Fruit fly (Drosophila melanogaster) whole organism, prepupa: Measurements from ENCODE around the gene Myo31DF.

Experiments used
- CG10631 ChIP-seq: fragments of 200-800 bp; sonication (Bioruptor generic); optimal IDR thresholded peaks from 2 replicates; lab custom pipeline; 2016; ENCODE audit warnings: missing biosample characterization, missing genetic modification characterization
- CG3032 ChIP-seq: fragments of 200-800 bp; optimal IDR thresholded peaks from 2 replicates; lab custom pipeline; 2019; ENCODE audit warnings: missing biosample characterization, mild to moderate bottlenecking, missing genetic modification characterization, moderate library complexity
- CG3919 ChIP-seq: fragments of 200-800 bp; sonication (Bioruptor generic); optimal IDR thresholded peaks from 3 replicates; lab custom pipeline; 2016; ENCODE audit warnings: missing biosample characterization, missing genetic modification characterization
- CG6163 ChIP-seq: fragments of 200-800 bp; sonication (Bioruptor generic); IDR thresholded peaks from 3 replicates; pipeline ENCODE4 v1.3.6; 2022; ENCODE audit warnings: missing biosample characterization, missing genetic modification characterization
- CG6276 ChIP-seq: fragments of 200-800 bp; sonication (Bioruptor generic); optimal IDR thresholded peaks from 2 replicates; lab custom pipeline; 2017; ENCODE audit warnings: missing biosample characterization, mild to moderate bottlenecking, missing genetic modification characterization
- CG6808 ChIP-seq: fragments of 200-800 bp; sonication (Bioruptor generic); optimal IDR thresholded peaks from 3 replicates; lab custom pipeline; 2017; ENCODE audit warnings: missing biosample characterization, missing genetic modification characterization, mild to moderate bottlenecking, moderate library complexity, missing genetic modification reagents
- CG8319 ChIP-seq: fragments of 200-800 bp; sonication (Bioruptor generic); optimal IDR thresholded peaks from 3 replicates; lab custom pipeline; 2016; ENCODE audit warnings: missing biosample characterization, missing genetic modification characterization
- CG9139 ChIP-seq: fragments of 200-800 bp; sonication (Bioruptor generic); optimal IDR thresholded peaks from 3 replicates; lab custom pipeline; 2017; ENCODE audit warnings: missing biosample characterization, mild to moderate bottlenecking, missing genetic modification characterization
- Eip78C ChIP-seq: fragments of 200-800 bp; sonication (Bioruptor generic); peaks from one replicate; lab custom pipeline; 2016; ENCODE audit warnings: missing biosample characterization, missing genetic modification characterization
- Eip93F ChIP-seq: fragments of 200-800 bp; sonication (Bioruptor generic); optimal IDR thresholded peaks from 2 replicates; lab custom pipeline; 2016; ENCODE audit warnings: missing biosample characterization, mild to moderate bottlenecking, missing genetic modification characterization
- Ets21C ChIP-seq: fragments of 200-800 bp; sonication (Bioruptor generic); optimal IDR thresholded peaks from 3 replicates; lab custom pipeline; 2016; ENCODE audit warnings: missing biosample characterization, missing genetic modification characterization
- Hr4 ChIP-seq: fragments of 200-800 bp; sonication (Bioruptor generic); optimal IDR thresholded peaks from 3 replicates; lab custom pipeline; 2016; ENCODE audit warnings: missing biosample characterization, missing genetic modification characterization
- Lpt ChIP-seq: fragments of 200-800 bp; sonication (Bioruptor generic); optimal IDR thresholded peaks from 3 replicates; lab custom pipeline; 2016; ENCODE audit warnings: missing biosample characterization, missing genetic modification characterization
- Smox ChIP-seq: fragments of 200-800 bp; sonication (Bioruptor generic); optimal IDR thresholded peaks from 3 replicates; lab custom pipeline; 2016; ENCODE audit warnings: missing biosample characterization, missing genetic modification characterization
- Sox15 ChIP-seq: fragments of 200-800 bp; sonication (Bioruptor generic); optimal IDR thresholded peaks from 3 replicates; lab custom pipeline; 2016; ENCODE audit warnings: missing biosample characterization, missing genetic modification characterization
- acj6 ChIP-seq: fragments of 200-800 bp; sonication (Bioruptor generic); optimal IDR thresholded peaks from 3 replicates; lab custom pipeline; 2016; ENCODE audit warnings: missing biosample characterization, missing genetic modification characterization
- cyc ChIP-seq: fragments of 200-800 bp; sonication (Bioruptor generic); optimal IDR thresholded peaks from 3 replicates; lab custom pipeline; 2016; ENCODE audit warnings: missing biosample characterization, missing genetic modification characterization
- dsx ChIP-seq: fragments of 200-800 bp; optimal IDR thresholded peaks from 3 replicates; lab custom pipeline; 2019; ENCODE audit warnings: missing biosample characterization, mild to moderate bottlenecking, missing genetic modification characterization, moderate library complexity; ENCODE audit not compliant: poor library complexity, severe bottlenecking
- fd59A ChIP-seq: fragments of 200-800 bp; sonication (Bioruptor generic); optimal IDR thresholded peaks from 2 replicates; lab custom pipeline; 2017; ENCODE audit warnings: missing biosample characterization, mild to moderate bottlenecking, missing genetic modification characterization, missing genetic modification reagents
- fkh ChIP-seq: fragments of 200-800 bp; sonication (Bioruptor generic); optimal IDR thresholded peaks from 3 replicates; lab custom pipeline; 2017; ENCODE audit warnings: missing biosample characterization, mild to moderate bottlenecking, missing genetic modification characterization, moderate library complexity
- pdm3 ChIP-seq: fragments of 200-800 bp; sonication (Bioruptor generic); optimal IDR thresholded peaks from 3 replicates; lab custom pipeline; 2016; ENCODE audit warnings: missing biosample characterization, missing genetic modification characterization
- ss ChIP-seq, 2 experiments: fragments of 200-800 bp; sonication (Bioruptor generic); optimal IDR thresholded peaks; 2 replicates in 1 of 2; 3 replicates in 1 of 2; lab custom pipeline; 2017 to 2018; ENCODE audit warnings: mild to moderate bottlenecking in 2 of 2, missing biosample characterization in 2 of 2, missing genetic modification characterization in 2 of 2, moderate library complexity in 1 of 2
- svp ChIP-seq: fragments of 200-800 bp; sonication (Bioruptor generic); peaks from one replicate; lab custom pipeline; 2016; ENCODE audit warnings: missing biosample characterization, missing genetic modification characterization
- topi ChIP-seq: fragments of 200-800 bp; sonication (Bioruptor generic); optimal IDR thresholded peaks from 3 replicates; lab custom pipeline; 2016; ENCODE audit warnings: missing biosample characterization, missing genetic modification characterization
- vri ChIP-seq: fragments of 200-800 bp; sonication (Bioruptor generic); optimal IDR thresholded peaks from 3 replicates; lab custom pipeline; 2016; ENCODE audit warnings: missing biosample characterization, mild to moderate bottlenecking, missing genetic modification characterization

Gene Myo31DF

DNA sequence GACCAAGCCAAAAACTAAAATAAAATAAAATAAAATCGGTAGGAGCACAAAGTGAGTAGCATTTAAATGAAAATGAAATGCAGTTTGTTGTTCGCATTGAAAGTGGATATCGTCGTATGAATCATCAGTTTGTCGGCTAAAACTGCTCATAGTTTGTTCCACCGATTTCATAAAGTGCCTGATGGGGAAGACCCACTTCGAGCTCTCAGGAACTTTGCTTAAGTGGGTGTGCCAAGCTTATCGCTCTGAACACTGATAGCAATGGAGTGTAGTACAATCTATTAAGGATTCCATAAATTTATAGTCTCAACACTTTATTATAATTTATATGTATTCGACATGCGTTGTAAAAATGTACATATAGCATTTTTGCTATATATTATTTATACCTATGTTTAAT lies 3.7 kb downstream of the Myo31DF start:
- peak; percentile 53 for TF ChIP-seq Eip78C
- no peak for TF ChIP-seq CG9139 (GFP tag; lab: Kevin White, UChicago)

DNA sequence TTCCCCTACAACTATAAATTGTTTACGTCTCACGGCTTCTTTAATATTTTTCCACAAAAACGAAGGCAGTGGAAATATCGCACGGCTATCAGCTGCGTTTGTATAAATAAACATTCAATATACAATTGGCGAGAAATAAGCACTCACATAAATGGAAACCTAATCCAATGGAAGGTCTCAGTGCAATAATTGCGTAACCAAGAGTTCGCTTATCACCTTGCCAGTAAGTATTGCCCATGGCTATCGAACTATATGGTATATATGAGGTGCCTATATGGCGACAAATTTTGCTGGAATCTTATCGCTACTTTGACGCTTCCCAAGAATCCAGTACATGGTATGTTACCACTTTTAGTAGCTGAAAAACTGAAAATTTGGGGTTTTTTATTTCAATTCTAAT lies 4.3 kb downstream of the Myo31DF start:
- TF ChIP-seq Hr4 (GFP tag; lab: Kevin White, UChicago), result no peak
- no peak for TF ChIP-seq CG9139 (GFP tag; lab: Kevin White, UChicago)
- TF ChIP-seq vri (GFP tag; lab: Kevin White, UChicago), result peak; percentile 80
- TF ChIP-seq dsx (GFP tag; lab: Kevin White, UChicago), result no peak
- no peak for TF ChIP-seq CG6276 (GFP tag; lab: Kevin White, UChicago)
- TF ChIP-seq cyc (GFP tag; lab: Kevin White, UChicago), result no peak
- no peak for TF ChIP-seq pdm3
- no peak for TF ChIP-seq Eip93F (GFP tag; lab: Kevin White, UChicago)
- no peak for TF ChIP-seq Smox (GFP tag; lab: Kevin White, UChicago)
- peak; percentile 5 for TF ChIP-seq CG6808 (GFP tag; lab: Kevin White, UChicago)
- no peak for TF ChIP-seq CG3919 (GFP tag; lab: Kevin White, UChicago)
- TF ChIP-seq CG6163 (GFP tag; lab: Robert Waterston, UW), result no peak
- TF ChIP-seq topi (GFP tag; lab: Kevin White, UChicago), result no peak
- TF ChIP-seq CG10631, result no peak
- TF ChIP-seq, all 60 proteins: peak for 2

DNA sequence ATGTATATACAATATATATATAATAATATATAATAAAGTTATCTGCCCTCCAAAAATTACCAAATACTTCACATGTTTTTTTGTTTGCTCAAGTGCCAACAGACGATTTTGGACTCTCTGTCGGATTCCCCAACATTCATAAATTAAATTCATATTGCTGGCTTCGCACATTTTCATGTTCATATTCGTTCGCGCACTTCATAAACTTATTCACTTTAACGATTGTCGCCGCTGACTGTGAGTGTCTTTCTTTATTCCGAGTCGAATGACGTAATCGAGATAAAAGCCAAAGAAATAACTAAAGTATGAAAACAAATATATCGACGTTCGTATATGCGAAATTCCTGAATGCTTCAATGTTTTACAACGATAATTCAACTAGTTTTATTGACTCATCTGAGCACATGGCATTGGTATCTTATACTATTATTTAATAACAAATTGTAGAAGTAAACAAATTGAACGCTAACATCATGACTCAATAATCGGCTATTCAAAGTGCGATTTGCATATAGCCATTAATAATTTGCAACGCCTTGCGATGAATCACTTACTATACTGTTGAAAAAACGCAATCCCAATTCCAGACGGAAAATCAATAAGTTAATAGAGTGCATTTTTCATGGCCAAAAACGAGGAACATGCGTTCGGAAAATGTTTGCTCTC lies 6.1 kb downstream of the Myo31DF start:
- TF ChIP-seq vri (GFP tag; lab: Kevin White, UChicago), result peak; percentile 87
- peak; percentile 51 for TF ChIP-seq fkh
- TF ChIP-seq Eip78C, result no peak
- TF ChIP-seq Eip93F (GFP tag; lab: Kevin White, UChicago), result no peak
- TF ChIP-seq fd59A (GFP tag; lab: Kevin White, UChicago), result no peak

DNA sequence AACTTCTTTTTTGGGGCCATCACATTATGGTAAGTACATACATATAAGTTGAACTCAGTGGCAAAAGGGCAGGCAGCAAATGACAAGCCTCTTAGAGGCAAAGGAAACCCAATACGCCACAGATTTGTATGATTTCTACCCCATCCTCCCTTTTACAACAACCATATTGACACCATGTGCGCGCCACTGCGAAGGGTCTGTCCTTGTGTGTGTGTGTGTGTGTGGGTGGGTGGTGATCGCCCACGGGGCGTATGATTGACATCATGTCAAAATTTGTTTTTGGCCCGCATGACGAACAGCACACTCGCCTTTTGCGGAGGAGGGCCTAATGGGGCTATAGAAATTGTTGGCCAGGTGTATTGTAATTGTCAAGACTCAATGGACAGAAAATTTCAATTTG lies 7.0 kb downstream of the Myo31DF start:
- no peak for TF ChIP-seq Lpt (GFP tag; lab: Kevin White, UChicago)
- TF ChIP-seq svp (GFP tag; lab: Kevin White, UChicago), result peak; percentile 42
- TF ChIP-seq ss (GFP tag; optimal IDR thresholded peaks at IDR 0.05; lab: Kevin White, UChicago), result no peak
- peak; percentile 46 for TF ChIP-seq fkh
- no peak for TF ChIP-seq Sox15 (GFP tag; lab: Kevin White, UChicago)
- TF ChIP-seq, all 60 proteins: peak for 2

- peak; percentile 68 for TF ChIP-seq fkh
- TF ChIP-seq CG3032 (tag; lab: Kevin White, UChicago), result no peak
- peak; percentile 80 for TF ChIP-seq svp (GFP tag; lab: Kevin White, UChicago)
- TF ChIP-seq, all 60 proteins: peak for 2
These were observed 9.3 kb downstream of the Myo31DF start for dm6 chr2L:10497106-10497800.

DNA sequence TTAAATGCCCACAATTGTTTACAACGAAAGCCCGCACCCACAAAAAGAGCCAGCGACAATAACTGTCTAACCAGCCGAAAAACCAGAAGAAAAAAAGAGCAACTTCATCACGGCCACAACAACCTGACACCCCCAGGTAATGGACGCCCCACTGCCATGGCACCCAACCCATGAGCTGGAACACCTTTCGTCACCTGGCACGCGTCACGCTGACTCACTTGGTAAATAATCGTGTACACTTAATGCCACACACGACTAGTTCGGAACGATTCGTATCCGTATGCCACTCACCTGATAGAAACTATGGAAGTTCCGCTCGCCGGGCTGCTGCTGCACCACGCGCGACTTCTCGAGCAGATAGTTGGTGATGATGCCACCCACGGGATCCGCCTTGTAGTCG lies 10.2 kb downstream of the Myo31DF start:
- TF ChIP-seq Ets21C (GFP tag; lab: Kevin White, UChicago) (no peak), cyc (GFP tag; lab: Kevin White, UChicago) (no peak), acj6 (GFP tag; lab: Kevin White, UChicago) (no peak), fkh (peak; percentile 51)

DNA sequence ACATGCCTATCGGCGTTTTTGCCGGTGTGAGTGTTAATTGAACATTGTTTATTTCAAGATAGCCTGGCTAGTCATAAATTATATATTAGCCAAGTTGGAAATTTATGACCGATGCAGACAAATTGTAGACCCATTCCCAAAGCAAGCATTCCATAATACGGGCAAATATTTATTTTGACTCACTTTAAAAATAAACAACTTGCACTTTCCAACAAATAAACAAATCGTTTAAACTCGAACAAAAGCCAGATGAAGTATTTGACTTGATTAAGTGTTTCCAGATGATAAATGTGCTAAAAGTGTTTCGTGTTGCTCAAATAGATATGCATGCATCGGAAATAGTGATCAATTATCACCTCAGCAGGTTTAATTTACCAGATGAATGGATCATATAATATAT lies 11.1 kb downstream of the Myo31DF start:
- TF ChIP-seq fkh, result peak; percentile 57
- TF ChIP-seq svp (GFP tag; lab: Kevin White, UChicago), result no peak

dm6 chr2L:10491354-10491753 lies 15.2 kb downstream of the Myo31DF start, which contains the start of gene CG13144:
TSS of gene CG13144 (minus strand) at chr2L:10491454.
- TF ChIP-seq CG8319 (GFP tag; lab: Kevin White, UChicago), result no peak
